Worm (Caenorhabditis elegans): ENCODE results near the gene Y116A8C.43.
"Not testable (repeated sequence)": the region's sequence is repeated elsewhere in the genome, so short reads cannot be mapped to it uniquely, and the experiment has no call there.

DNA sequence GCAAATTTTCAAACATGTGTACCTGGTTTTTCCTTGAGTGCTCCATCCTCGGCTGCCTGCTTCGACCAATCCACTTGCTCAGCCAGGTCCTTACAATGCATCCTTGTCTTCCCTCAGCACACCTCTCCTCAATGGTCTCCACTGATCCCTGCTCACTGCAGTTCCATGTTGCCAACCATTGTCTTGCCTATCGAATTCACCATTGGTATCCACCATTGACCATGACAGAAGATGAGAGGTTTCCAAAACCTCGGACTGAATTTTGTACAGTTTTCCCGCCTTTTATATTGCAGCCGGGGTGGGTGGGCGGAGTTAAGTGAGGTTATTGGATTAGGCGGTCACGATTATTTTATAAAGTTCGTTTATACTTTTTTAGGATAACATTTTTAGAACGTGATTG lies 25.0 kb upstream of the Y116A8C.43 start, which contains the start of gene Y116A8C.467:
- not testable (repeated sequence) for TF ChIP-seq ceh-36, B0310.2, aly-1 (tag; optimal IDR thresholded peaks at IDR 0.05)
